In genomic region chr3R:29565744-29566143, dm6 we compare ENCODE assay signal across 5 fruit fly cellular contexts.
TF ChIP-seq lines count a peak whose summit lies in the region.

No protein-coding gene starts in this region.

- TF ChIP-seq CTCF in whole organism, embryonic (GFP tag; optimal IDR thresholded peaks at IDR 0.05; lab: Kevin White, UChicago) = no peak

TF ChIP-seq in whole organism, adult, 20 proteins besides CTCF, POLR2A, EP300 and RAD21:
- no peak for TF ChIP-seq tj (GFP tag; optimal IDR thresholded peaks at IDR 0.05; lab: Kevin White, UChicago)
- no peak for TF ChIP-seq Clk (GFP tag; optimal IDR thresholded peaks at IDR 0.05; lab: Kevin White, UChicago)
- TF ChIP-seq kay (GFP tag; lab: Kevin White, UChicago; ENCODE audit: borderline replicate concordance) = peak; percentile 86
- TF ChIP-seq cic (GFP tag; optimal IDR thresholded peaks at IDR 0.05; lab: Kevin White, UChicago) = peak; percentile 2

TF ChIP-seq in whole organism, embryonic, 481 proteins besides CTCF, POLR2A, EP300 and RAD21 (continues in another document):
- TF ChIP-seq h (optimal IDR thresholded peaks at IDR 0.05; lab: Kevin White, UChicago) (no peak), CG11085 (GFP tag; IDR thresholded peaks at IDR 0.05; lab: Robert Waterston, UW) (no peak), Fer3 (tag; optimal IDR thresholded peaks at IDR 0.05; lab: Kevin White, UChicago) (no peak), CG9609 (GFP tag; optimal IDR thresholded peaks at IDR 0.05; lab: Kevin White, UChicago) (no peak), GATAe (GFP tag; conservative IDR thresholded peaks at IDR 0.05; lab: Robert Waterston, UW) (no peak), amos (GFP tag; IDR thresholded peaks at IDR 0.05; lab: Robert Waterston, UW; ENCODE audit: partially characterized antibody) (no peak), CG3726 (GFP tag; IDR thresholded peaks at IDR 0.05; lab: Robert Waterston, UW) (no peak), ERR (GFP tag; optimal IDR thresholded peaks at IDR 0.05; lab: Kevin White, UChicago) (no peak), CG15479 (GFP tag; optimal IDR thresholded peaks at IDR 0.05; lab: Kevin White, UChicago) (no peak), Nf-YA (GFP tag; IDR thresholded peaks at IDR 0.05; lab: Robert Waterston, UW) (no peak), mam (GFP tag; optimal IDR thresholded peaks at IDR 0.05; lab: Kevin White, UChicago) (no peak), prd (optimal IDR thresholded peaks at IDR 0.05; lab: Kevin White, UChicago) (no peak), prd (GFP tag; IDR thresholded peaks at IDR 0.05; lab: Robert Waterston, UW) (no peak), CG34376 (GFP tag; optimal IDR thresholded peaks at IDR 0.05; lab: Kevin White, UChicago) (peak; percentile 12), Dbx (GFP tag; IDR thresholded peaks at IDR 0.05; lab: Robert Waterston, UW) (no peak), CG8290 (GFP tag; optimal IDR thresholded peaks at IDR 0.05; lab: Kevin White, UChicago) (no peak), CG8290 (tag; optimal IDR thresholded peaks at IDR 0.05; lab: Kevin White, UChicago) (no peak), Trl (optimal IDR thresholded peaks at IDR 0.05; lab: Kevin White, UChicago) (no peak), Trl (GFP tag; optimal IDR thresholded peaks at IDR 0.05; lab: Kevin White, UChicago) (no peak), Hr3 (GFP tag; optimal IDR thresholded peaks at IDR 0.05; lab: Kevin White, UChicago) (no peak), sob (GFP tag; IDR thresholded peaks at IDR 0.05; lab: Robert Waterston, UW) (no peak), sug (tag; optimal IDR thresholded peaks at IDR 0.05; lab: Kevin White, UChicago) (peak; percentile 62), C15 (GFP tag; IDR thresholded peaks at IDR 0.05; lab: Robert Waterston, UW) (no peak), CG10366 (GFP tag; IDR thresholded peaks at IDR 0.05; lab: Robert Waterston, UW) (no peak)

TF ChIP-seq in whole organism, prepupa, 60 proteins besides CTCF, POLR2A, EP300 and RAD21:
- TF ChIP-seq svp (GFP tag; lab: Kevin White, UChicago) (peak; percentile 95), fd59A (GFP tag; optimal IDR thresholded peaks at IDR 0.05; lab: Kevin White, UChicago) (no peak), Eip93F (GFP tag; optimal IDR thresholded peaks at IDR 0.05; lab: Kevin White, UChicago) (no peak), Sox102F (GFP tag; optimal IDR thresholded peaks at IDR 0.05; lab: Kevin White, UChicago) (no peak), Eip78C (GFP tag; lab: Kevin White, UChicago) (peak; percentile 25), fkh (GFP tag; optimal IDR thresholded peaks at IDR 0.05; lab: Kevin White, UChicago) (peak; percentile 61)
TF ChIP-seq in whole organism, prepupa: peak in this region for 3.

TF ChIP-seq in whole organism, pupa, 21 proteins besides CTCF, POLR2A, EP300 and RAD21:
- no peak for TF ChIP-seq Snoo (tag; optimal IDR thresholded peaks at IDR 0.05; lab: Kevin White, UChicago)
- TF ChIP-seq CG4496 (GFP tag; IDR thresholded peaks at IDR 0.05; lab: Robert Waterston, UW) = 0 out of 3 replicates have a peak, but pooled peaks have one; percentile 14
TF ChIP-seq in whole organism, pupa: peak in this region for 1.

TF ChIP-seq in whole organism, wandering third instar larva, 38 proteins besides CTCF, POLR2A, EP300 and RAD21:
- TF ChIP-seq Mio (GFP tag; optimal IDR thresholded peaks at IDR 0.05; lab: Kevin White, UChicago) = no peak
- TF ChIP-seq OdsH (GFP tag; optimal IDR thresholded peaks at IDR 0.05; lab: Kevin White, UChicago) = no peak
- TF ChIP-seq CG9705 (GFP tag; optimal IDR thresholded peaks at IDR 0.05; lab: Kevin White, UChicago) = no peak
- TF ChIP-seq Rel (GFP tag; optimal IDR thresholded peaks at IDR 0.05; lab: Kevin White, UChicago) = no peak
- TF ChIP-seq Rel (tag; optimal IDR thresholded peaks at IDR 0.05; lab: Kevin White, UChicago) = peak; percentile 23
- TF ChIP-seq Jra (GFP tag; optimal IDR thresholded peaks at IDR 0.05; lab: Kevin White, UChicago) = no peak
- no peak for TF ChIP-seq Myc (optimal IDR thresholded peaks at IDR 0.05; lab: Kevin White, UChicago)
